Worm (Caenorhabditis elegans) whole organism, early embryonic: ENCODE measurements around the gene R07C3.3.

ENCODE experiments used
- aly-1 ChIP-seq: sonication (generic microtip); optimal IDR thresholded peaks from 2 replicates; lab custom pipeline; 2016; ENCODE audit warnings: missing genetic modification characterization, missing compliant biosample characterization
- hmbx-1 ChIP-seq: sonication (generic microtip); optimal IDR thresholded peaks from 2 replicates; lab custom pipeline; 2016; ENCODE audit warnings: mild to moderate bottlenecking, missing genetic modification characterization, missing compliant biosample characterization

ce11 chrII:917324-917723 is 21.3 kb upstream of the R07C3.3 start, which contains the start of gene fbxc-30:
- TF ChIP-seq aly-1 (tag; lab: Kevin White, UChicago), result no peak
- TF ChIP-seq hmbx-1 (tag; lab: Kevin White, UChicago), result no peak
